Worm (Caenorhabditis elegans) whole organism, early embryonic: ENCODE data around the gene C28H8.3.

Experiments used
- B0310.2 ChIP-seq: sonication (generic microtip); optimal IDR thresholded peaks from 2 replicates; lab custom pipeline; 2016; ENCODE audit warnings: mild to moderate bottlenecking, missing genetic modification characterization, missing compliant biosample characterization
- F13C5.2 ChIP-seq: sonication (generic microtip); optimal IDR thresholded peaks from 2 replicates; lab custom pipeline; 2017; ENCODE audit warnings: mild to moderate bottlenecking, missing genetic modification characterization, inconsistent platforms, missing compliant biosample characterization
- aly-1 ChIP-seq: sonication (generic microtip); optimal IDR thresholded peaks from 2 replicates; lab custom pipeline; 2016; ENCODE audit warnings: missing genetic modification characterization, missing compliant biosample characterization
- ama-1 ChIP-seq: fragments of 150-350 bp; optimal IDR thresholded peaks from 2 replicates; lab custom pipeline; 2014
- ceh-13 ChIP-seq: fragments of 200-800 bp; sonication (Bioruptor generic); optimal IDR thresholded peaks from 2 replicates; lab custom pipeline; 2018; ENCODE audit warnings: mild to moderate bottlenecking, missing genetic modification characterization, missing compliant biosample characterization
- ceh-36 ChIP-seq: sonication (generic microtip); optimal IDR thresholded peaks from 2 replicates; lab custom pipeline; 2016; ENCODE audit warnings: missing genetic modification characterization, inconsistent platforms, missing compliant biosample characterization
- ets-7 ChIP-seq: sonication (generic microtip); optimal IDR thresholded peaks from 2 replicates; lab custom pipeline; 2016; ENCODE audit warnings: missing genotype, missing genetic modification characterization, missing compliant biosample characterization
- flt-1 ChIP-seq: fragments of 200-800 bp; sonication (Bioruptor generic); IDR thresholded peaks from 2 replicates; pipeline ENCODE4 v1.3.6; 2022; ENCODE audit warnings: missing genetic modification characterization, missing compliant biosample characterization
- hmbx-1 ChIP-seq: sonication (generic microtip); optimal IDR thresholded peaks from 2 replicates; lab custom pipeline; 2016; ENCODE audit warnings: mild to moderate bottlenecking, missing genetic modification characterization, missing compliant biosample characterization
- hmg-4 ChIP-seq: fragments of 200-800 bp; sonication (Bioruptor generic); optimal IDR thresholded peaks from 2 replicates; lab custom pipeline; 2018; ENCODE audit warnings: mild to moderate bottlenecking, missing genetic modification characterization, missing compliant biosample characterization
- hnd-1 ChIP-seq: sonication (generic microtip); optimal IDR thresholded peaks from 2 replicates; lab custom pipeline; 2016; ENCODE audit warnings: missing genetic modification characterization, missing compliant biosample characterization
- pes-1 ChIP-seq: fragments of 200-800 bp; sonication (Bioruptor generic); IDR thresholded peaks from 2 replicates; pipeline ENCODE4 v1.3.6; 2022; ENCODE audit warnings: missing genetic modification reagents, missing genetic modification characterization, missing compliant biosample characterization
- scrt-1 ChIP-seq: fragments of 200-800 bp; sonication (Bioruptor generic); IDR thresholded peaks from 2 replicates; pipeline ENCODE4 v1.3.6; 2022; ENCODE audit warnings: missing genetic modification characterization, missing compliant biosample characterization
- sea-1 ChIP-seq: fragments of 200-800 bp; sonication (Bioruptor generic); conservative IDR thresholded peaks from 2 replicates; pipeline ENCODE4 v1.3.6; 2022; ENCODE audit warnings: missing genetic modification characterization, missing compliant biosample characterization
- tbx-11 ChIP-seq: fragments of 200-800 bp; sonication (Bioruptor generic); IDR thresholded peaks from 2 replicates; pipeline ENCODE4 v1.3.6; 2022; ENCODE audit warnings: missing genetic modification characterization, missing compliant biosample characterization
- tbx-37 ChIP-seq: fragments of 200-800 bp; sonication (Bioruptor generic); conservative IDR thresholded peaks from 2 replicates; pipeline ENCODE4 v1.3.6; 2022; ENCODE audit warnings: missing genetic modification reagents, missing genetic modification characterization, missing compliant biosample characterization
- tra-4 ChIP-seq: sonication (generic microtip); optimal IDR thresholded peaks from 2 replicates; lab custom pipeline; 2017; ENCODE audit warnings: missing genetic modification characterization, missing compliant biosample characterization

Gene C28H8.3

ce11 chrIII:5917365-5917958 lies 9.0 kb downstream of the C28H8.3 start:
- TF ChIP-seq hmg-4 (GFP tag; lab: Kevin White, UChicago): no peak
- no peak for TF ChIP-seq hmbx-1 (tag; lab: Kevin White, UChicago)
- no peak for TF ChIP-seq scrt-1 (GFP tag; lab: Robert Waterston, UW)
- no peak for TF ChIP-seq aly-1 (tag; lab: Kevin White, UChicago)
- TF ChIP-seq ama-1 (lab: Kevin White, UChicago): no peak
- TF ChIP-seq B0310.2: no peak
- no peak for TF ChIP-seq tbx-37 (GFP tag; lab: Robert Waterston, UW)
- no peak for TF ChIP-seq flt-1 (GFP tag; lab: Robert Waterston, UW)

ce11 chrIII:5919799-5920387 lies 11.4 kb downstream of the C28H8.3 start, which contains the start of the genes tdo-2 and C28H8.2:
Gene tdo-2 (minus strand): TSS chrIII:5919955.
Gene C28H8.2 (plus strand): TSS chrIII:5920322.
- TF ChIP-seq ceh-13 (GFP tag; lab: Kevin White, UChicago): no peak
- no peak for TF ChIP-seq ets-7
- no peak for TF ChIP-seq pes-1 (GFP tag; lab: Robert Waterston, UW)
- no peak for TF ChIP-seq tbx-11 (GFP tag; lab: Robert Waterston, UW)
- no peak for TF ChIP-seq scrt-1 (GFP tag; lab: Robert Waterston, UW)
- no peak for TF ChIP-seq ceh-36 (tag; lab: Kevin White, UChicago)

- TF ChIP-seq pes-1 (GFP tag; lab: Robert Waterston, UW): no peak
- no peak for TF ChIP-seq B0310.2
- TF ChIP-seq sea-1 (GFP tag; lab: Robert Waterston, UW): no peak
Measured at ce11 chrIII:5921067-5921678, 12.7 kb downstream of the C28H8.3 start.

- TF ChIP-seq aly-1 (tag; lab: Kevin White, UChicago) (no peak), ceh-13 (GFP tag; lab: Kevin White, UChicago) (no peak), hmg-4 (GFP tag; lab: Kevin White, UChicago) (no peak), F13C5.2 (no peak), hnd-1 (tag; lab: Kevin White, UChicago) (no peak), B0310.2 (no peak), tbx-37 (GFP tag; lab: Robert Waterston, UW) (no peak), hmbx-1 (tag; lab: Kevin White, UChicago) (no peak), flt-1 (GFP tag; lab: Robert Waterston, UW) (no peak), scrt-1 (GFP tag; lab: Robert Waterston, UW) (no peak), ama-1 (lab: Kevin White, UChicago) (no peak), tbx-11 (GFP tag; lab: Robert Waterston, UW) (no peak), sea-1 (GFP tag; lab: Robert Waterston, UW) (no peak)
Measured at ce11 chrIII:5922236-5922635, 13.7 kb downstream of the C28H8.3 start.

- TF ChIP-seq ama-1 (lab: Kevin White, UChicago) (no peak), B0310.2 (no peak), flt-1 (GFP tag; lab: Robert Waterston, UW) (no peak), ceh-36 (tag; lab: Kevin White, UChicago) (no peak), scrt-1 (GFP tag; lab: Robert Waterston, UW) (no peak), aly-1 (tag; lab: Kevin White, UChicago) (no peak), hnd-1 (tag; lab: Kevin White, UChicago) (no peak), tra-4 (tag; lab: Kevin White, UChicago) (no peak), hmg-4 (GFP tag; lab: Kevin White, UChicago) (no peak), tbx-11 (GFP tag; lab: Robert Waterston, UW) (no peak), tbx-37 (GFP tag; lab: Robert Waterston, UW) (no peak), pes-1 (GFP tag; lab: Robert Waterston, UW) (no peak), ets-7 (no peak), ceh-13 (GFP tag; lab: Kevin White, UChicago) (no peak), hmbx-1 (tag; lab: Kevin White, UChicago) (no peak)
Measured at ce11 chrIII:5925724-5926123, 17.2 kb downstream of the C28H8.3 start, which contains the start of the genes dnc-2 and bcl-7. Gene dnc-2 (minus strand): TSS chrIII:5925756. Gene bcl-7 (plus strand): TSS chrIII:5926086.

- TF ChIP-seq tbx-11 (GFP tag; lab: Robert Waterston, UW): no peak
- no peak for TF ChIP-seq tra-4 (tag; lab: Kevin White, UChicago)
- no peak for TF ChIP-seq F13C5.2
- no peak for TF ChIP-seq hnd-1 (tag; lab: Kevin White, UChicago)
- no peak for TF ChIP-seq hmg-4 (GFP tag; lab: Kevin White, UChicago)
- TF ChIP-seq flt-1 (GFP tag; lab: Robert Waterston, UW): no peak
- TF ChIP-seq ama-1 (lab: Kevin White, UChicago): no peak
- TF ChIP-seq hmbx-1 (tag; lab: Kevin White, UChicago): no peak
- no peak for TF ChIP-seq scrt-1 (GFP tag; lab: Robert Waterston, UW)
- TF ChIP-seq ets-7: no peak
- TF ChIP-seq aly-1 (tag; lab: Kevin White, UChicago): no peak
- no peak for TF ChIP-seq B0310.2
- TF ChIP-seq ceh-36 (tag; lab: Kevin White, UChicago): no peak
- no peak for TF ChIP-seq ceh-13 (GFP tag; lab: Kevin White, UChicago)
- TF ChIP-seq tbx-37 (GFP tag; lab: Robert Waterston, UW): no peak
- no peak for TF ChIP-seq pes-1 (GFP tag; lab: Robert Waterston, UW)
- TF ChIP-seq sea-1 (GFP tag; lab: Robert Waterston, UW): no peak
Measured at ce11 chrIII:5930659-5931058, 22.2 kb downstream of the C28H8.3 start.
